Fruit fly (Drosophila melanogaster) whole organism, embryonic: Measurements from ENCODE around the gene mof.

Experiments used
- ATbp ChIP-seq: fragments of 200-800 bp; sonication (Bioruptor generic); optimal IDR thresholded peaks from 2 replicates; lab custom pipeline; 2017; ENCODE audit warnings: missing biosample characterization, mild to moderate bottlenecking, missing genetic modification characterization, missing genetic modification reagents
- Ada2b ChIP-seq: fragments of 200-800 bp; sonication (Bioruptor generic); IDR thresholded peaks from 2 replicates; pipeline ENCODE4 v1.3.6; 2022; ENCODE audit warnings: missing biosample characterization, missing genetic modification characterization
- Bgb ChIP-seq: fragments of 200-800 bp; sonication (Bioruptor generic); IDR thresholded peaks from 2 replicates; pipeline ENCODE4 v1.3.6; 2022; ENCODE audit warnings: missing biosample characterization, missing genetic modification characterization; ENCODE audit not compliant: partially characterized antibody
- Blimp-1 ChIP-seq: fragments of 200-800 bp; sonication (Bioruptor generic); optimal IDR thresholded peaks from 3 replicates; lab custom pipeline; 2018; ENCODE audit warnings: missing biosample characterization, missing genetic modification characterization, mild to moderate bottlenecking, moderate library complexity, missing genetic modification reagents
- CG10462 ChIP-seq: fragments of 200-800 bp; sonication (Bioruptor generic); optimal IDR thresholded peaks from 2 replicates; lab custom pipeline; 2016; ENCODE audit warnings: missing biosample characterization, missing genetic modification characterization
- CG11504 ChIP-seq: fragments of 200-800 bp; sonication (Bioruptor generic); optimal IDR thresholded peaks from 3 replicates; lab custom pipeline; 2019; ENCODE audit warnings: missing biosample characterization, mild to moderate bottlenecking, missing genetic modification characterization, moderate library complexity
- CG12659 ChIP-seq: fragments of 200-800 bp; sonication (Bioruptor generic); optimal IDR thresholded peaks from 3 replicates; lab custom pipeline; 2017; ENCODE audit warnings: mild to moderate bottlenecking, missing biosample characterization, missing genetic modification reagents, missing genetic modification characterization
- CG13287 ChIP-seq: fragments of 200-800 bp; sonication (Bioruptor generic); IDR thresholded peaks from 2 replicates; pipeline ENCODE4 v1.3.6; 2022; ENCODE audit warnings: missing biosample characterization, missing genetic modification characterization; ENCODE audit not compliant: partially characterized antibody
- CG14710 ChIP-seq: fragments of 200-800 bp; sonication (Bioruptor generic); optimal IDR thresholded peaks from 3 replicates; lab custom pipeline; 2019; ENCODE audit warnings: missing biosample characterization, mild to moderate bottlenecking, missing genetic modification characterization, moderate library complexity
- CG15479 ChIP-seq: fragments of 200-800 bp; sonication (Bioruptor generic); optimal IDR thresholded peaks from 3 replicates; lab custom pipeline; 2019; ENCODE audit warnings: missing biosample characterization, mild to moderate bottlenecking, missing genetic modification characterization, moderate library complexity
- CG16815 ChIP-seq: fragments of 200-800 bp; sonication (Bioruptor generic); optimal IDR thresholded peaks from 3 replicates; lab custom pipeline; 2017; ENCODE audit warnings: missing biosample characterization, mild to moderate bottlenecking, missing genetic modification characterization
- CG17361 ChIP-seq: fragments of 200-800 bp; sonication (Bioruptor generic); IDR thresholded peaks from 3 replicates; pipeline ENCODE4 v1.3.6; 2022; ENCODE audit warnings: missing biosample characterization, missing genetic modification characterization
- CG18262 ChIP-seq: fragments of 200-800 bp; optimal IDR thresholded peaks from 3 replicates; lab custom pipeline; 2019; ENCODE audit warnings: missing biosample characterization, mild to moderate bottlenecking, missing genetic modification characterization, moderate library complexity
- CG18476 ChIP-seq: fragments of 200-800 bp; sonication (Bioruptor generic); optimal IDR thresholded peaks from 2 replicates; lab custom pipeline; 2016; ENCODE audit warnings: missing biosample characterization, mild to moderate bottlenecking, missing genetic modification characterization
- CG2129 ChIP-seq: fragments of 200-800 bp; sonication (Bioruptor generic); IDR thresholded peaks from 2 replicates; pipeline ENCODE4 v1.3.6; 2022; ENCODE audit warnings: missing biosample characterization, missing genetic modification characterization; ENCODE audit not compliant: partially characterized antibody
- CG2202 ChIP-seq: fragments of 200-800 bp; sonication (Bioruptor generic); optimal IDR thresholded peaks from 2 replicates; lab custom pipeline; 2018; ENCODE audit warnings: missing biosample characterization, mild to moderate bottlenecking, missing genetic modification characterization
- CG4854 ChIP-seq: fragments of 200-800 bp; sonication (Bioruptor generic); optimal IDR thresholded peaks from 2 replicates; lab custom pipeline; 2016; ENCODE audit warnings: missing biosample characterization, missing genetic modification characterization, inconsistent platforms
- CG6689 ChIP-seq: fragments of 200-800 bp; sonication (Bioruptor generic); IDR thresholded peaks from 2 replicates; pipeline ENCODE4 v1.3.6; 2022; ENCODE audit warnings: missing biosample characterization, missing genetic modification characterization
- CG8281 ChIP-seq: fragments of 200-800 bp; sonication (Bioruptor generic); optimal IDR thresholded peaks from 2 replicates; lab custom pipeline; 2018; ENCODE audit warnings: missing biosample characterization, mild to moderate bottlenecking, missing genetic modification characterization, moderate library complexity
- CG8388 ChIP-seq: fragments of 200-800 bp; sonication (Bioruptor generic); optimal IDR thresholded peaks from 2 replicates; lab custom pipeline; 2019; ENCODE audit warnings: missing biosample characterization, mild to moderate bottlenecking, missing genetic modification characterization, moderate library complexity
- CG9215 ChIP-seq: fragments of 200-800 bp; sonication (Bioruptor generic); IDR thresholded peaks from 2 replicates; pipeline ENCODE4 v1.3.6; 2022; ENCODE audit warnings: missing biosample characterization, missing genetic modification characterization
- CG9437 ChIP-seq: fragments of 200-800 bp; sonication (Bioruptor generic); optimal IDR thresholded peaks from 2 replicates; lab custom pipeline; 2018; ENCODE audit warnings: missing biosample characterization, mild to moderate bottlenecking, missing genetic modification characterization
- CG9797 ChIP-seq: fragments of 200-800 bp; sonication (Bioruptor generic); optimal IDR thresholded peaks from 3 replicates; lab custom pipeline; 2018; ENCODE audit warnings: missing biosample characterization, mild to moderate bottlenecking, missing genetic modification characterization
- CTCF ChIP-seq: fragments of 200-800 bp; sonication (Bioruptor generic); optimal IDR thresholded peaks from 2 replicates; lab custom pipeline; 2017; ENCODE audit warnings: missing biosample characterization, mild to moderate bottlenecking, missing genetic modification characterization, moderate library complexity
- Drgx ChIP-seq: fragments of 200-800 bp; sonication (Bioruptor generic); IDR thresholded peaks from 2 replicates; pipeline ENCODE4 v1.3.6; 2022; ENCODE audit warnings: missing biosample characterization, missing genetic modification characterization
- Gug ChIP-seq: fragments of 200-800 bp; sonication (Bioruptor generic); IDR thresholded peaks from 4 replicates; pipeline ENCODE4 v1.3.6; 2022; ENCODE audit warnings: missing biosample characterization, missing genetic modification characterization
- H2.0 ChIP-seq: fragments of 200-800 bp; sonication (Bioruptor generic); IDR thresholded peaks from 2 replicates; pipeline ENCODE4 v1.3.6; 2022; ENCODE audit warnings: missing biosample characterization, missing genetic modification characterization
- Lim3 ChIP-seq: fragments of 200-800 bp; sonication (Bioruptor generic); IDR thresholded peaks from 2 replicates; pipeline ENCODE4 v1.3.6; 2022; ENCODE audit warnings: missing biosample characterization, missing genetic modification characterization
- MESR4 ChIP-seq: fragments of 200-800 bp; sonication (Bioruptor generic); optimal IDR thresholded peaks from 2 replicates; lab custom pipeline; 2018; ENCODE audit warnings: missing biosample characterization, mild to moderate bottlenecking, missing genetic modification characterization, moderate library complexity
- Oaz ChIP-seq: fragments of 200-800 bp; sonication (Bioruptor generic); IDR thresholded peaks from 2 replicates; pipeline ENCODE4 v1.3.6; 2022; ENCODE audit warnings: missing biosample characterization, missing genetic modification characterization
- Sry-δ ChIP-seq: fragments of 200-800 bp; sonication (Bioruptor generic); optimal IDR thresholded peaks from 2 replicates; lab custom pipeline; 2016; ENCODE audit warnings: missing biosample characterization, missing genetic modification characterization
- al ChIP-seq: fragments of 200-800 bp; sonication (Bioruptor generic); IDR thresholded peaks from 2 replicates; pipeline ENCODE4 v1.3.6; 2022; ENCODE audit warnings: missing biosample characterization, missing genetic modification characterization
- bsh ChIP-seq, 2 experiments: fragments of 200-800 bp; sonication (Bioruptor generic); optimal IDR thresholded peaks; 2 replicates each; lab custom pipeline; 2017 to 2018; ENCODE audit warnings: mild to moderate bottlenecking in 2 of 2, missing biosample characterization in 2 of 2, missing genetic modification characterization in 2 of 2, moderate library complexity in 1 of 2
- cas ChIP-seq: fragments of 200-800 bp; sonication (Bioruptor generic); IDR thresholded peaks from 2 replicates; pipeline ENCODE4 v1.3.6; 2022; ENCODE audit warnings: missing biosample characterization, missing genetic modification characterization
- dmrt99B ChIP-seq: fragments of 200-800 bp; sonication (Bioruptor generic); optimal IDR thresholded peaks from 2 replicates; lab custom pipeline; 2018; ENCODE audit warnings: missing biosample characterization, mild to moderate bottlenecking, missing genetic modification characterization, moderate library complexity
- eyg ChIP-seq: fragments of 200-800 bp; sonication (Bioruptor generic); optimal IDR thresholded peaks from 3 replicates; lab custom pipeline; 2016; ENCODE audit warnings: missing biosample characterization, missing genetic modification characterization
- ftz-f1 ChIP-seq: fragments of 200-800 bp; sonication (Bioruptor generic); optimal IDR thresholded peaks from 2 replicates; lab custom pipeline; 2016; ENCODE audit warnings: missing biosample characterization, missing genetic modification characterization
- hb ChIP-seq: fragments of 200-800 bp; sonication (Bioruptor generic); IDR thresholded peaks from 3 replicates; pipeline ENCODE4 v1.3.6; 2022; ENCODE audit warnings: missing biosample characterization, missing genetic modification characterization; ENCODE audit not compliant: partially characterized antibody
- inv ChIP-seq: fragments of 200-800 bp; sonication (Bioruptor generic); IDR thresholded peaks from 2 replicates; pipeline ENCODE4 v1.3.6; 2022; ENCODE audit warnings: missing biosample characterization, missing genetic modification characterization; ENCODE audit not compliant: partially characterized antibody
- jigr1 ChIP-seq: fragments of 200-800 bp; sonication (Bioruptor generic); IDR thresholded peaks from 3 replicates; pipeline ENCODE4 v1.3.6; 2022; ENCODE audit warnings: missing biosample characterization, missing genetic modification characterization
- klu ChIP-seq: fragments of 200-800 bp; sonication (Bioruptor generic); IDR thresholded peaks from 2 replicates; pipeline ENCODE4 v1.3.6; 2022; ENCODE audit warnings: missing biosample characterization, missing genetic modification characterization
- kni ChIP-seq: fragments of 200-800 bp; sonication (Bioruptor generic); optimal IDR thresholded peaks from 3 replicates; lab custom pipeline; 2017; ENCODE audit warnings: mild to moderate bottlenecking, missing biosample characterization, missing genetic modification reagents, missing genetic modification characterization
- pan ChIP-seq, 4 experiments: fragments of >200 bp in 3 of 4; fragments of 200-800 bp in 1 of 4; sonication (Bioruptor generic) in 1 of 4; optimal IDR thresholded peaks in 3 of 4; IDR thresholded peaks in 1 of 4; 2 replicates each; pipeline versions ENCODE4 v1.3.6 to Lab custom; 2017 to 2022; ENCODE audit warnings: missing biosample characterization in 2 of 4, missing genetic modification characterization in 2 of 4, mixed read lengths in 1 of 4
- pum ChIP-seq: fragments of 200-800 bp; sonication (Bioruptor generic); optimal IDR thresholded peaks from 2 replicates; lab custom pipeline; 2016; ENCODE audit warnings: missing biosample characterization, missing genetic modification characterization
- row ChIP-seq: fragments of 200-800 bp; sonication (Bioruptor generic); IDR thresholded peaks from 3 replicates; pipeline ENCODE4 v1.3.6; 2022; ENCODE audit warnings: missing biosample characterization, missing genetic modification characterization
- salm ChIP-seq: fragments of 200-800 bp; sonication (Bioruptor generic); optimal IDR thresholded peaks from 2 replicates; lab custom pipeline; 2018; ENCODE audit warnings: missing biosample characterization, mild to moderate bottlenecking, missing genetic modification characterization
- sens-2 ChIP-seq: fragments of 200-800 bp; sonication (Bioruptor generic); IDR thresholded peaks from 2 replicates; pipeline ENCODE4 v1.3.6; 2022; ENCODE audit warnings: missing biosample characterization, missing genetic modification characterization
- sisA ChIP-seq: fragments of 200-800 bp; sonication (Bioruptor generic); IDR thresholded peaks from 2 replicates; pipeline ENCODE4 v1.3.6; 2022; ENCODE audit warnings: missing biosample characterization, missing genetic modification characterization
- slbo ChIP-seq: fragments of 200-800 bp; sonication (Bioruptor generic); IDR thresholded peaks from 2 replicates; pipeline ENCODE4 v1.3.6; 2022; ENCODE audit warnings: missing biosample characterization, missing genetic modification characterization
- so ChIP-seq: fragments of 200-800 bp; sonication (Bioruptor generic); IDR thresholded peaks from 3 replicates; pipeline ENCODE4 v1.3.6; 2022; ENCODE audit warnings: missing biosample characterization, missing genetic modification characterization
- wdn ChIP-seq: fragments of 200-800 bp; sonication (Bioruptor generic); IDR thresholded peaks from 2 replicates; pipeline ENCODE4 v1.3.6; 2022; ENCODE audit warnings: missing biosample characterization, missing genetic modification characterization
- yki ChIP-seq: fragments of >200 bp; optimal IDR thresholded peaks from 3 replicates; lab custom pipeline; 2018

mof gene

dm6 chrX:5876584-5876983, at the start of gene mof (continued):
- TF ChIP-seq slbo (GFP tag; lab: Robert Waterston, UW): no peak
- no peak for TF ChIP-seq H2.0 (GFP tag; lab: Robert Waterston, UW)
- no peak for TF ChIP-seq CG18262 (tag; lab: Kevin White, UChicago)
- TF ChIP-seq CG12659 (GFP tag; lab: Kevin White, UChicago): no peak
- no peak for TF ChIP-seq CG8281 (tag; lab: Kevin White, UChicago)
- TF ChIP-seq CG17361 (GFP tag; lab: Robert Waterston, UW): no peak
- TF ChIP-seq hb (GFP tag; lab: Robert Waterston, UW): no peak
- no peak for TF ChIP-seq ftz-f1 (GFP tag; lab: Kevin White, UChicago)
- no peak for TF ChIP-seq salm (tag; lab: Kevin White, UChicago)
- no peak for TF ChIP-seq Oaz
- TF ChIP-seq eyg (GFP tag; lab: Kevin White, UChicago): no peak
- no peak for TF ChIP-seq CG4854 (GFP tag; lab: Kevin White, UChicago)
- TF ChIP-seq CG2129 (GFP tag; lab: Robert Waterston, UW): no peak
- TF ChIP-seq CG9797 (GFP tag; lab: Kevin White, UChicago): no peak
- TF ChIP-seq CG13287: peak; percentile 84
- TF ChIP-seq al (GFP tag; lab: Robert Waterston, UW): no peak
- no peak for TF ChIP-seq CG8388
- no peak for TF ChIP-seq pan (optimal IDR thresholded peaks at IDR 0.05; lab: Kevin White, UChicago)
- TF ChIP-seq pan (GFP tag; optimal IDR thresholded peaks at IDR 0.05 in 1 of 2, IDR thresholded peaks at IDR 0.05 in 1 of 2): no peak
- TF ChIP-seq Gug: no peak
- TF ChIP-seq bsh (GFP tag; optimal IDR thresholded peaks at IDR 0.05; lab: Kevin White, UChicago): no peak
- TF ChIP-seq ATbp (GFP tag; lab: Kevin White, UChicago): no peak
- TF ChIP-seq inv (GFP tag; lab: Robert Waterston, UW): peak; percentile 55
- TF ChIP-seq CG10462 (GFP tag; lab: Kevin White, UChicago): no peak
- no peak for TF ChIP-seq CG16815 (GFP tag; lab: Kevin White, UChicago)
- no peak for TF ChIP-seq CG9437 (GFP tag; lab: Kevin White, UChicago)
- no peak for TF ChIP-seq wdn (GFP tag; lab: Robert Waterston, UW)
- no peak for TF ChIP-seq klu (GFP tag; lab: Robert Waterston, UW)
- TF ChIP-seq CG14710 (tag; lab: Kevin White, UChicago): peak; percentile 3
- no peak for TF ChIP-seq Blimp-1 (GFP tag; lab: Kevin White, UChicago)
- TF ChIP-seq Bgb: peak; percentile 72
- no peak for TF ChIP-seq so (GFP tag; lab: Robert Waterston, UW)
- no peak for TF ChIP-seq CTCF
- TF ChIP-seq yki (lab: Kevin White, UChicago): no peak
- TF ChIP-seq Sry-δ (GFP tag; lab: Kevin White, UChicago): peak; percentile 50
- no peak for TF ChIP-seq Drgx (GFP tag; lab: Robert Waterston, UW)
- no peak for TF ChIP-seq CG18476 (GFP tag; lab: Kevin White, UChicago)
- no peak for TF ChIP-seq row (GFP tag; lab: Robert Waterston, UW)
- no peak for TF ChIP-seq dmrt99B
- TF ChIP-seq CG2202 (tag; lab: Kevin White, UChicago): no peak
- TF ChIP-seq pum: no peak
- TF ChIP-seq CG11504: no peak
- no peak for TF ChIP-seq Lim3 (GFP tag; lab: Robert Waterston, UW)
- TF ChIP-seq kni (GFP tag; lab: Kevin White, UChicago): no peak
- TF ChIP-seq CG9215: no peak
- TF ChIP-seq sisA (GFP tag; lab: Robert Waterston, UW): no peak
- TF ChIP-seq jigr1 (GFP tag; lab: Robert Waterston, UW): no peak
- TF ChIP-seq Ada2b (GFP tag; lab: Robert Waterston, UW): no peak
- TF ChIP-seq MESR4 (GFP tag; lab: Kevin White, UChicago): peak; percentile 59
- TF ChIP-seq cas (GFP tag; lab: Robert Waterston, UW): no peak
- 0 out of 2 replicates have a peak, but pooled peaks have one; percentile 6 for TF ChIP-seq CG6689 (GFP tag; lab: Robert Waterston, UW)
- no peak for TF ChIP-seq sens-2
- no peak for TF ChIP-seq CG15479 (GFP tag; lab: Kevin White, UChicago)
